Fruit fly (Drosophila melanogaster): ENCODE measurements around the gene mthl14.

The mthl14 gene

dm6 chr3L:265808-266207, 18.5 kb downstream of the mthl14 start, which contains the start of gene CG34263:
TSS of gene CG34263 (minus strand) at chr3L:265908.
- TF ChIP-seq CG6163 (GFP tag; IDR thresholded peaks at IDR 0.05) (no peak), CG3919 (GFP tag; optimal IDR thresholded peaks at IDR 0.05) (no peak), Eip78C (GFP tag) (no peak), net (GFP tag; optimal IDR thresholded peaks at IDR 0.05) (no peak), Hr38 (GFP tag; optimal IDR thresholded peaks at IDR 0.05) (no peak), CG8319 (GFP tag; optimal IDR thresholded peaks at IDR 0.05) (no peak), OdsH (GFP tag; optimal IDR thresholded peaks at IDR 0.05) (no peak), CG34406 (GFP tag; optimal IDR thresholded peaks at IDR 0.05) (no peak), eg (GFP tag; IDR thresholded peaks at IDR 0.05) (no peak), vri (GFP tag; optimal IDR thresholded peaks at IDR 0.05) (no peak), CG8632 (GFP tag; optimal IDR thresholded peaks at IDR 0.05) (no peak), CG15336 (GFP tag; IDR thresholded peaks at IDR 0.05) (no peak), lz (GFP tag; optimal IDR thresholded peaks at IDR 0.05) (no peak), spab (GFP tag; optimal IDR thresholded peaks at IDR 0.05) (no peak), Sox102F (GFP tag; optimal IDR thresholded peaks at IDR 0.05) (no peak), Met (GFP tag; optimal IDR thresholded peaks at IDR 0.05) (no peak), CG10669 (GFP tag; optimal IDR thresholded peaks at IDR 0.05) (no peak), Smox (GFP tag; optimal IDR thresholded peaks at IDR 0.05) (no peak), Eip75B (GFP tag; optimal IDR thresholded peaks at IDR 0.05) (no peak)

DNA sequence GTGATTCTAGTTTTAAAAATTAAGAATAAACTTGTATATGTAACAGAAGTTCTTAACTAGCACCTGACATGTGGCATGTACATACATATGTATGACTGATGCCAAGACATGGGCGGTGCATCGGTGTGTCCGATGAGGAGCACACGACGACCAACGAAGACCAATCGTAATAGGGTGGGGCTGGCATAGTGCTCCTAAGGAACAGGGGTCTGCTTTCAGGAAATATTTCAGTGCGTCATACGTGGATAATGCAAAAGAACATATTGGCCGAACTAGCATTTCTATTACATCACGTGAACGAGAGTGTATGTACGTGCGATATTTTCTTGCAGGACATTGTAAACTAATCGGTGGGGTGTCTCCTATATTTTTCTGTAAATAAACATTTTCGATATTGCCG, 19.8 kb downstream of the mthl14 start, which contains the start of gene miple1:
TSS of gene miple1 (plus strand) at position 217 of the 400 bp plus-strand sequence.
- TF ChIP-seq CG4318 (GFP tag; optimal IDR thresholded peaks at IDR 0.05) (no peak), OdsH (GFP tag; optimal IDR thresholded peaks at IDR 0.05) (no peak), Smox (GFP tag; optimal IDR thresholded peaks at IDR 0.05) (no peak), CG3032 (tag; optimal IDR thresholded peaks at IDR 0.05) (no peak), CG9139 (GFP tag; optimal IDR thresholded peaks at IDR 0.05) (no peak), CG8632 (GFP tag; optimal IDR thresholded peaks at IDR 0.05) (no peak)

DNA sequence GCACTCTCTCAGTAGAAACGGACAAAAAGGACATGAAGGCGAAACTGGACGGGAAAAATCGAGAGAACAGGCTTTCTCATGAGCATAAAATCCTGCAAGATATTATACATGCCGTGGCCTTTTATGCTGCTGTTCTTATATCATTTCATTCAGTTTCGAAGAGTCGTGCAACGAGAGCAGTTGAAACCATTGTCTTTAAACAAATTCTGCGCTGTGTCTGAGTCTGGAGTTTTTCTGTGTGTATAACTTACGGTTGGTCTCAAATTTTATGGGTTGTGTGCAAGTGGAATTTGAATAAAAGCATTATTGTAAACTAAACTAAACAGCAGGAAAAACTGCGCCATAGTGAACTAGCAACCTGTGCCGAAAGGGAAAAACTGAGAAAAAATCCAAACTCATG, 20.3 kb downstream of the mthl14 start:
- TF ChIP-seq Sox14 (GFP tag; optimal IDR thresholded peaks at IDR 0.05) (no peak), CG10669 (GFP tag; optimal IDR thresholded peaks at IDR 0.05) (no peak), Eip93F (GFP tag; optimal IDR thresholded peaks at IDR 0.05) (no peak), eg (GFP tag; IDR thresholded peaks at IDR 0.05) (0 out of 3 replicates have a peak, but pooled peaks have one; percentile 16), OdsH (GFP tag; optimal IDR thresholded peaks at IDR 0.05) (no peak), Eip78C (GFP tag) (peak; percentile 60), CG1621 (tag; optimal IDR thresholded peaks at IDR 0.05) (no peak)

DNA sequence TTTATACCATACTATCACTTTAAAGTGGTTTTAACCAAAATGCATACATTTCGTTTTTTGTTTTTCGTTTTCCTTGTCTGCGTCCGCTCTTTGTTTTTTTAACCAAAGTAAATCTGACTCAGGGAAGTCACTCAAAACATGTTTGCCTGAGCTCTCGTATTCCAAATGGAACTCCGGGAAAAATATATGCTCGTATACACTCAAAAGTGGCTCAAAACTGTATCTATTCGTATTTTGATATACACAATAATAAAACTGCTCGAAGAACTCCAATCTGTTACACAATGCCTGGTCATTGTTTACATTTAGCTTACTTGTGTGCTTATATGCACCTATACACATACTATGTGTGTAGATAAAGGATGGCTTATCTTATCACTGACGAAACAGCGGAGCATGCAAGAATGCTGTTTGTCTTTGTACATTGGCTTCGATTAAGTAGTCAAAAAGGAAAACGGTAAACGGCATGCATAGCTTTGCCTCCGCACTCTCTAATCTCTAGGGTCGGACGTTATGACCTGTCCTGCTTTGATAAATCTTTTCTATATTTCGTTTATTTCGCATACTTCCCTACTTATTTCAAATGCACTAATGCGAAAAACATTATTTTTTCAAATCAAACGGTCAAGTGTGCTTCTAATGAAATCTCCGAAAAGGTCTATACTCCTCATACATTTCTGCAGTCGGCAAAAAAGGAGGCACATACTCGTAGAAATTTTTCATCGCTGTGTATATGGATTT, 23.6 kb downstream of the mthl14 start, which contains the start of gene miple2:
TSS of gene miple2 (plus strand) at position 441 of the 741 bp plus-strand sequence.
- peak; percentile 62 for TF ChIP-seq CG6792 (GFP tag; optimal IDR thresholded peaks at IDR 0.05)
- no peak for TF ChIP-seq Hr38 (GFP tag; optimal IDR thresholded peaks at IDR 0.05)
- peak; percentile 43 for TF ChIP-seq CG16779 (tag; optimal IDR thresholded peaks at IDR 0.05)
- peak; percentile 64 to 70 for TF ChIP-seq ss (GFP tag; optimal IDR thresholded peaks at IDR 0.05)
- peak; percentile 50 for TF ChIP-seq net (GFP tag; optimal IDR thresholded peaks at IDR 0.05)
- TF ChIP-seq Blimp-1 (GFP tag; optimal IDR thresholded peaks at IDR 0.05), result peak; percentile 16
- TF ChIP-seq CG10631 (GFP tag; optimal IDR thresholded peaks at IDR 0.05), result peak; percentile 76
- TF ChIP-seq OdsH (GFP tag; optimal IDR thresholded peaks at IDR 0.05), result peak; percentile 61
- TF ChIP-seq CG6276 (GFP tag; optimal IDR thresholded peaks at IDR 0.05), result peak; percentile 61
- no peak for TF ChIP-seq fd85E (GFP tag; optimal IDR thresholded peaks at IDR 0.05)
- TF ChIP-seq svp (GFP tag), result no peak
- TF ChIP-seq vri (GFP tag; optimal IDR thresholded peaks at IDR 0.05), result peak; percentile 90
- peak; percentile 48; the same call in 1 of the 2 replicates for TF ChIP-seq CG15336 (GFP tag; IDR thresholded peaks at IDR 0.05)
- no peak for TF ChIP-seq CG4318 (GFP tag; optimal IDR thresholded peaks at IDR 0.05)
- peak; percentile 12 for TF ChIP-seq CG6854 (GFP tag; optimal IDR thresholded peaks at IDR 0.05)
- no peak for TF ChIP-seq CG11294 (GFP tag; IDR thresholded peaks at IDR 0.05)
- TF ChIP-seq acj6 (GFP tag; optimal IDR thresholded peaks at IDR 0.05), result peak; percentile 64
- TF ChIP-seq Smox (GFP tag; optimal IDR thresholded peaks at IDR 0.05), result peak; percentile 73
- TF ChIP-seq CG6163 (GFP tag; IDR thresholded peaks at IDR 0.05), result peak; percentile 56; the same call in 2 of the 3 replicates
- peak; percentile 59 for TF ChIP-seq CG8632 (GFP tag; optimal IDR thresholded peaks at IDR 0.05)
- TF ChIP-seq CG10669 (GFP tag; optimal IDR thresholded peaks at IDR 0.05), result peak; percentile 66
- TF ChIP-seq Hr39 (GFP tag; optimal IDR thresholded peaks at IDR 0.05), result peak; percentile 56
- TF ChIP-seq CG8119 (GFP tag; IDR thresholded peaks at IDR 0.05), result peak; percentile 44; the same call in 2 of the 3 replicates
- TF ChIP-seq Eip93F (GFP tag; optimal IDR thresholded peaks at IDR 0.05), result no peak
- TF ChIP-seq Eip75B (GFP tag; optimal IDR thresholded peaks at IDR 0.05), result peak; percentile 69
- TF ChIP-seq CG34406 (GFP tag; optimal IDR thresholded peaks at IDR 0.05), result peak; percentile 7
- peak; percentile 86 for TF ChIP-seq CG32006 (GFP tag; optimal IDR thresholded peaks at IDR 0.05)
- peak; percentile 74 for TF ChIP-seq pdm3 (GFP tag; optimal IDR thresholded peaks at IDR 0.05)
- peak; percentile 76 for TF ChIP-seq Hr4 (GFP tag; optimal IDR thresholded peaks at IDR 0.05)
- peak; percentile 62 for TF ChIP-seq CG3032 (tag; optimal IDR thresholded peaks at IDR 0.05)
- peak; percentile 67 for TF ChIP-seq CG11762 (GFP tag; optimal IDR thresholded peaks at IDR 0.05; ENCODE audit: insufficient read depth)
